Fruit fly (Drosophila melanogaster) whole organism, embryonic: ENCODE measurements around the gene CG3862.

Experiments used
- ATbp ChIP-seq: fragments of 200-800 bp; sonication (Bioruptor generic); optimal IDR thresholded peaks from 2 replicates; lab custom pipeline; 2017; ENCODE audit warnings: missing biosample characterization, mild to moderate bottlenecking, missing genetic modification characterization, missing genetic modification reagents
- Antp ChIP-seq: fragments of 200-800 bp; sonication (Bioruptor generic); optimal IDR thresholded peaks from 3 replicates; lab custom pipeline; 2016; ENCODE audit warnings: missing biosample characterization, missing genetic modification characterization
- B-H2 ChIP-seq: fragments of 200-800 bp; sonication (Bioruptor generic); optimal IDR thresholded peaks from 2 replicates; lab custom pipeline; 2018; ENCODE audit warnings: missing biosample characterization, mild to moderate bottlenecking, missing genetic modification characterization
- Bgb ChIP-seq: fragments of 200-800 bp; sonication (Bioruptor generic); IDR thresholded peaks from 2 replicates; pipeline ENCODE4 v1.3.6; 2022; ENCODE audit warnings: missing biosample characterization, missing genetic modification characterization; ENCODE audit not compliant: partially characterized antibody
- C15 ChIP-seq: fragments of 200-800 bp; sonication (Bioruptor generic); IDR thresholded peaks from 3 replicates; pipeline ENCODE4 v1.3.6; 2022; ENCODE audit warnings: missing biosample characterization, missing genetic modification characterization
- CG15479 ChIP-seq: fragments of 200-800 bp; sonication (Bioruptor generic); optimal IDR thresholded peaks from 3 replicates; lab custom pipeline; 2019; ENCODE audit warnings: missing biosample characterization, mild to moderate bottlenecking, missing genetic modification characterization, moderate library complexity
- CG15514 ChIP-seq: fragments of 200-800 bp; sonication (Bioruptor generic); optimal IDR thresholded peaks from 3 replicates; lab custom pipeline; 2017; ENCODE audit warnings: missing biosample characterization, missing genetic modification characterization, mild to moderate bottlenecking, moderate library complexity, missing genetic modification reagents
- CG1647 ChIP-seq: fragments of 200-800 bp; sonication (Bioruptor generic); optimal IDR thresholded peaks from 3 replicates; lab custom pipeline; 2016; ENCODE audit warnings: missing biosample characterization, missing genetic modification characterization
- CG17328 ChIP-seq: fragments of 200-800 bp; sonication (Bioruptor generic); IDR thresholded peaks from 2 replicates; pipeline ENCODE4 v1.3.6; 2022; ENCODE audit warnings: missing biosample characterization, missing genetic modification characterization
- CG2712 ChIP-seq: fragments of 200-800 bp; optimal IDR thresholded peaks from 3 replicates; lab custom pipeline; 2019; ENCODE audit warnings: missing biosample characterization, mild to moderate bottlenecking, missing genetic modification characterization, moderate library complexity
- CG32767 ChIP-seq: fragments of 200-800 bp; sonication (Bioruptor generic); IDR thresholded peaks from 2 replicates; pipeline ENCODE4 v1.3.6; 2022; ENCODE audit warnings: missing biosample characterization, missing genetic modification characterization
- CG5953 ChIP-seq: fragments of 200-800 bp; sonication (Bioruptor generic); IDR thresholded peaks from 2 replicates; pipeline ENCODE4 v1.3.6; 2022; ENCODE audit warnings: missing biosample characterization, missing genetic modification characterization
- CG6272 ChIP-seq: fragments of 200-800 bp; sonication (Bioruptor generic); IDR thresholded peaks from 2 replicates; pipeline ENCODE4 v1.3.6; 2022; ENCODE audit warnings: missing biosample characterization, missing genetic modification characterization
- CG6791 ChIP-seq: fragments of 200-800 bp; sonication (Bioruptor generic); IDR thresholded peaks from 3 replicates; pipeline ENCODE4 v1.3.6; 2022; ENCODE audit warnings: missing biosample characterization, missing genetic modification characterization; ENCODE audit not compliant: partially characterized antibody
- CG8359 ChIP-seq: fragments of 200-800 bp; sonication (Bioruptor generic); optimal IDR thresholded peaks from 2 replicates; lab custom pipeline; 2017; ENCODE audit warnings: missing biosample characterization, mild to moderate bottlenecking, missing genetic modification characterization, borderline replicate concordance
- CG8924 ChIP-seq: fragments of 200-800 bp; optimal IDR thresholded peaks from 3 replicates; lab custom pipeline; 2019; ENCODE audit warnings: missing biosample characterization, mild to moderate bottlenecking, missing genetic modification characterization, moderate library complexity
- CG9932 ChIP-seq: fragments of 200-800 bp; sonication (Bioruptor generic); IDR thresholded peaks from 2 replicates; pipeline ENCODE4 v1.3.6; 2022; ENCODE audit warnings: missing biosample characterization, missing genetic modification characterization
- Chrac-16 ChIP-seq: fragments of 200-800 bp; sonication (Bioruptor generic); optimal IDR thresholded peaks from 3 replicates; lab custom pipeline; 2016; ENCODE audit warnings: missing biosample characterization, missing genetic modification characterization
- CrebB ChIP-seq: fragments of 200-800 bp; sonication (Bioruptor generic); optimal IDR thresholded peaks from 3 replicates; lab custom pipeline; 2018; ENCODE audit warnings: missing biosample characterization, mild to moderate bottlenecking, missing genetic modification characterization
- Dip2 ChIP-seq: fragments of 200-800 bp; sonication (Bioruptor generic); IDR thresholded peaks from 2 replicates; pipeline ENCODE4 v1.3.6; 2022; ENCODE audit warnings: missing biosample characterization, missing genetic modification characterization
- Dip3 ChIP-seq: fragments of 200-800 bp; sonication (Bioruptor generic); optimal IDR thresholded peaks from 3 replicates; lab custom pipeline; 2016; ENCODE audit warnings: missing biosample characterization, missing genetic modification characterization
- Doc2 ChIP-seq: fragments of 200-800 bp; sonication (Bioruptor generic); IDR thresholded peaks from 2 replicates; pipeline ENCODE4 v1.3.6; 2022; ENCODE audit warnings: missing biosample characterization, missing genetic modification characterization
- GATAe ChIP-seq: fragments of 200-800 bp; sonication (Bioruptor generic); conservative IDR thresholded peaks from 2 replicates; pipeline ENCODE4 v1.3.6; 2022; ENCODE audit warnings: missing biosample characterization, missing genetic modification characterization
- Gug ChIP-seq: fragments of 200-800 bp; sonication (Bioruptor generic); IDR thresholded peaks from 4 replicates; pipeline ENCODE4 v1.3.6; 2022; ENCODE audit warnings: missing biosample characterization, missing genetic modification characterization
- HLH4C ChIP-seq: fragments of 200-800 bp; sonication (Bioruptor generic); IDR thresholded peaks from 3 replicates; pipeline ENCODE4 v1.3.6; 2022; ENCODE audit warnings: missing biosample characterization, missing genetic modification characterization; ENCODE audit not compliant: partially characterized antibody
- HmgZ ChIP-seq: fragments of 200-800 bp; sonication (Bioruptor generic); optimal IDR thresholded peaks from 2 replicates; lab custom pipeline; 2018; ENCODE audit warnings: missing biosample characterization, mild to moderate bottlenecking, missing genetic modification characterization
- Hr39 ChIP-seq: fragments of >200 bp; optimal IDR thresholded peaks from 2 replicates; lab custom pipeline; 2017
- Jarid2 ChIP-seq: fragments of 200-800 bp; sonication (Bioruptor generic); optimal IDR thresholded peaks from 3 replicates; lab custom pipeline; 2017; ENCODE audit warnings: mild to moderate bottlenecking, missing biosample characterization, missing genetic modification reagents, missing genetic modification characterization
- Med ChIP-seq: fragments of 200-800 bp; sonication (Bioruptor generic); peaks from one replicate; lab custom pipeline; 2016; ENCODE audit warnings: missing biosample characterization, missing genetic modification characterization, mild to moderate bottlenecking, inconsistent platforms, moderate library complexity
- Mrtf ChIP-seq: fragments of 200-800 bp; sonication (Bioruptor generic); IDR thresholded peaks from 3 replicates; pipeline ENCODE4 v1.3.6; 2022; ENCODE audit warnings: missing biosample characterization, missing genetic modification characterization
- Optix ChIP-seq: fragments of 200-800 bp; sonication (Bioruptor generic); IDR thresholded peaks from 3 replicates; pipeline ENCODE4 v1.3.6; 2022; ENCODE audit warnings: missing biosample characterization, missing genetic modification characterization
- Xbp1 ChIP-seq: fragments of 200-800 bp; sonication (Bioruptor generic); optimal IDR thresholded peaks from 3 replicates; lab custom pipeline; 2016; ENCODE audit warnings: missing biosample characterization, mild to moderate bottlenecking, missing genetic modification characterization
- YL-1 ChIP-seq: fragments of 200-800 bp; sonication (Bioruptor generic); optimal IDR thresholded peaks from 3 replicates; lab custom pipeline; 2017; ENCODE audit warnings: missing biosample characterization, mild to moderate bottlenecking, missing genetic modification characterization
- ap ChIP-seq: fragments of 200-800 bp; sonication (Bioruptor generic); IDR thresholded peaks from 2 replicates; pipeline ENCODE4 v1.3.6; 2022; ENCODE audit warnings: missing biosample characterization, missing genetic modification characterization
- chif ChIP-seq, 2 experiments: fragments of 200-800 bp; sonication (Bioruptor generic); optimal IDR thresholded peaks; 3 replicates each; lab custom pipeline; 2016; ENCODE audit warnings: missing biosample characterization in 2 of 2, missing genetic modification characterization in 2 of 2
- crp ChIP-seq, 2 experiments: fragments of 200-800 bp; sonication (Bioruptor generic); optimal IDR thresholded peaks; 2 replicates in 1 of 2; 3 replicates in 1 of 2; lab custom pipeline; 2017; ENCODE audit warnings: missing biosample characterization in 2 of 2, missing genetic modification characterization in 2 of 2, mild to moderate bottlenecking in 1 of 2, moderate library complexity in 1 of 2
- dimm ChIP-seq: fragments of 200-800 bp; sonication (Bioruptor generic); IDR thresholded peaks from 2 replicates; pipeline ENCODE4 v1.3.6; 2022; ENCODE audit warnings: missing biosample characterization, missing genetic modification characterization
- dpn ChIP-seq, 2 experiments: fragments of 200-800 bp; sonication (Bioruptor generic); optimal IDR thresholded peaks; 3 replicates each; lab custom pipeline; 2016; ENCODE audit warnings: missing biosample characterization in 2 of 2, missing genetic modification characterization in 2 of 2
- fd96Cb ChIP-seq: fragments of 200-800 bp; sonication (Bioruptor generic); optimal IDR thresholded peaks from 2 replicates; lab custom pipeline; 2018; ENCODE audit warnings: missing biosample characterization, mild to moderate bottlenecking, missing genetic modification characterization, moderate library complexity
- h ChIP-seq: fragments of >200 bp; optimal IDR thresholded peaks from 2 replicates; lab custom pipeline; 2017
- hkb ChIP-seq, 2 experiments: fragments of 200-800 bp in 1 of 2; fragments of >200 bp in 1 of 2; sonication (Bioruptor generic) in 1 of 2; IDR thresholded peaks in 1 of 2; optimal IDR thresholded peaks in 1 of 2; 2 replicates each; pipeline versions ENCODE4 v1.3.6 to Lab custom; 2017 to 2022; ENCODE audit warnings: missing biosample characterization in 1 of 2, missing genetic modification characterization in 1 of 2
- jumu ChIP-seq: fragments of 200-800 bp; sonication (Bioruptor generic); optimal IDR thresholded peaks from 3 replicates; lab custom pipeline; 2016; ENCODE audit warnings: missing biosample characterization, missing genetic modification characterization
- klu ChIP-seq: fragments of 200-800 bp; sonication (Bioruptor generic); IDR thresholded peaks from 2 replicates; pipeline ENCODE4 v1.3.6; 2022; ENCODE audit warnings: missing biosample characterization, missing genetic modification characterization
- knrl ChIP-seq: fragments of 200-800 bp; sonication (Bioruptor generic); IDR thresholded peaks from 3 replicates; pipeline ENCODE4 v1.3.6; 2022; ENCODE audit warnings: missing biosample characterization, missing genetic modification characterization; ENCODE audit not compliant: partially characterized antibody
- lilli ChIP-seq: fragments of 200-800 bp; sonication (Bioruptor generic); optimal IDR thresholded peaks from 3 replicates; lab custom pipeline; 2016; ENCODE audit warnings: missing biosample characterization, missing genetic modification characterization
- onecut ChIP-seq: fragments of 200-800 bp; sonication (Bioruptor generic); IDR thresholded peaks from 2 replicates; pipeline ENCODE4 v1.3.6; 2022; ENCODE audit warnings: missing biosample characterization, missing genetic modification characterization
- pum ChIP-seq: fragments of 200-800 bp; sonication (Bioruptor generic); optimal IDR thresholded peaks from 2 replicates; lab custom pipeline; 2016; ENCODE audit warnings: missing biosample characterization, missing genetic modification characterization
- slbo ChIP-seq: fragments of 200-800 bp; sonication (Bioruptor generic); IDR thresholded peaks from 2 replicates; pipeline ENCODE4 v1.3.6; 2022; ENCODE audit warnings: missing biosample characterization, missing genetic modification characterization
- ttk ChIP-seq: fragments of 200-800 bp; sonication (Bioruptor generic); IDR thresholded peaks from 2 replicates; pipeline ENCODE4 v2.1.2; 2022; ENCODE audit warnings: missing biosample characterization, missing genetic modification characterization
- vfl ChIP-seq: fragments of 200-800 bp; sonication (Bioruptor generic); optimal IDR thresholded peaks from 2 replicates; lab custom pipeline; 2016; ENCODE audit warnings: missing biosample characterization, missing genetic modification characterization
- vvl ChIP-seq: fragments of 200-800 bp; sonication (Bioruptor generic); IDR thresholded peaks from 2 replicates; pipeline ENCODE4 v1.3.6; 2022; ENCODE audit warnings: missing biosample characterization, missing genetic modification characterization
- wek ChIP-seq: fragments of 200-800 bp; sonication (Bioruptor generic); optimal IDR thresholded peaks from 3 replicates; lab custom pipeline; 2018; ENCODE audit warnings: missing biosample characterization, mild to moderate bottlenecking, missing genetic modification characterization, moderate library complexity

The CG3862 gene

dm6 chr2L:837989-838388 lies 12.3 kb upstream of the CG3862 start (continued):
- TF ChIP-seq Dip2 (GFP tag; lab: Robert Waterston, UW) (no peak), ap (0 out of 2 replicates have a peak, but pooled peaks have one; percentile 6), Med (GFP tag; lab: Kevin White, UChicago) (peak; percentile 80), lilli (no peak), chif (GFP tag; optimal IDR thresholded peaks at IDR 0.05; lab: Kevin White, UChicago) (peak; percentile 51 to 54), Mrtf (GFP tag; lab: Robert Waterston, UW) (no peak), hkb (optimal IDR thresholded peaks at IDR 0.05; lab: Kevin White, UChicago) (no peak), hkb (GFP tag; IDR thresholded peaks at IDR 0.05; lab: Robert Waterston, UW) (no peak), CG9932 (GFP tag; lab: Robert Waterston, UW) (peak; percentile 48), Chrac-16 (GFP tag; lab: Kevin White, UChicago) (peak; percentile 58), CG15514 (GFP tag; lab: Kevin White, UChicago) (no peak), dpn (GFP tag; optimal IDR thresholded peaks at IDR 0.05; lab: Kevin White, UChicago) (peak in 1 of 2 experiments; percentile 27), C15 (GFP tag; lab: Robert Waterston, UW) (0 out of 3 replicates have a peak, but pooled peaks have one; percentile 8), Optix (GFP tag; lab: Robert Waterston, UW) (peak; percentile 56; the same call in 1 of the 3 replicates), Bgb (no peak), knrl (GFP tag; lab: Robert Waterston, UW) (no peak), CG2712 (tag; lab: Kevin White, UChicago) (no peak), wek (GFP tag; lab: Kevin White, UChicago) (no peak), Jarid2 (GFP tag; lab: Kevin White, UChicago) (no peak), CG8924 (tag; lab: Kevin White, UChicago) (peak; percentile 37), HLH4C (no peak), klu (GFP tag; lab: Robert Waterston, UW) (no peak), Doc2 (GFP tag; lab: Robert Waterston, UW) (no peak), crp (GFP tag; optimal IDR thresholded peaks at IDR 0.05; lab: Kevin White, UChicago) (no peak), slbo (GFP tag; lab: Robert Waterston, UW) (peak; percentile 74), Xbp1 (GFP tag; lab: Kevin White, UChicago) (peak; percentile 73), ATbp (GFP tag; lab: Kevin White, UChicago) (peak; percentile 38), YL-1 (GFP tag; lab: Kevin White, UChicago) (no peak), B-H2 (GFP tag; lab: Kevin White, UChicago) (no peak), pum (no peak), onecut (no peak), Gug (GFP tag; lab: Robert Waterston, UW) (no peak), Dip3 (peak; percentile 28), HmgZ (tag; lab: Kevin White, UChicago) (no peak), dimm (GFP tag; lab: Robert Waterston, UW) (no peak), GATAe (no peak), CG1647 (no peak), vfl (GFP tag; lab: Kevin White, UChicago) (no peak), CG5953 (GFP tag; lab: Robert Waterston, UW) (no peak), CG17328 (peak; percentile 66), CG6791 (GFP tag; lab: Robert Waterston, UW) (no peak), CG8359 (GFP tag; lab: Kevin White, UChicago) (no peak), CG32767 (no peak), Hr39 (no peak), CG15479 (GFP tag; lab: Kevin White, UChicago) (no peak), h (no peak), fd96Cb (tag; lab: Kevin White, UChicago) (peak; percentile 34), ttk (GFP tag; lab: Robert Waterston, UW) (no peak), Antp (GFP tag; lab: Kevin White, UChicago) (peak; percentile 36), jumu (GFP tag; lab: Kevin White, UChicago) (peak; percentile 42), CrebB (no peak), vvl (GFP tag; lab: Robert Waterston, UW) (no peak), CG6272 (GFP tag; lab: Robert Waterston, UW) (no peak)
